Worm (Caenorhabditis elegans) whole organism, mixed stage, embryonic: ENCODE data around the gene Y75B8A.44.

Experiments
- M03D4.4 ChIP-seq: sonication (generic microtip); optimal IDR thresholded peaks from 2 replicates; lab custom pipeline; 2017; ENCODE audit warnings: mild to moderate bottlenecking, missing genetic modification characterization, missing compliant biosample characterization
- bed-3 ChIP-seq: fragments of 200-800 bp; sonication (Bioruptor generic); optimal IDR thresholded peaks from 3 replicates; lab custom pipeline; 2018; ENCODE audit warnings: mild to moderate bottlenecking, missing genetic modification characterization, moderate library complexity, missing compliant biosample characterization
- blmp-1 ChIP-seq: fragments of 150-350 bp; optimal IDR thresholded peaks from 2 replicates; lab custom pipeline; 2014; ENCODE audit warnings: missing biosample characterization, missing genetic modification characterization
- ceh-43 ChIP-seq: fragments of 200-800 bp; sonication (Bioruptor generic); optimal IDR thresholded peaks from 2 replicates; lab custom pipeline; 2018; ENCODE audit warnings: mild to moderate bottlenecking, missing genetic modification characterization, moderate library complexity, missing compliant biosample characterization
- ceh-83 ChIP-seq: fragments of 200-800 bp; sonication (Bioruptor generic); optimal IDR thresholded peaks from 2 replicates; lab custom pipeline; 2018; ENCODE audit warnings: mild to moderate bottlenecking, missing genetic modification characterization, missing compliant biosample characterization
- ces-1 ChIP-seq: fragments of 150-350 bp; optimal IDR thresholded peaks from 2 replicates; lab custom pipeline; 2014; ENCODE audit warnings: missing biosample characterization, missing genetic modification reagents, missing genetic modification characterization
- cnd-1 ChIP-seq: fragments of 200-800 bp; sonication (Bioruptor generic); optimal IDR thresholded peaks from 2 replicates; lab custom pipeline; 2018; ENCODE audit warnings: mild to moderate bottlenecking, missing genetic modification characterization, missing compliant biosample characterization
- drap-1 ChIP-seq: fragments of 200-800 bp; sonication (Bioruptor generic); optimal IDR thresholded peaks from 3 replicates; lab custom pipeline; 2018; ENCODE audit warnings: mild to moderate bottlenecking, missing genetic modification characterization, missing compliant biosample characterization
- elt-1 ChIP-seq: sonication (generic microtip); optimal IDR thresholded peaks from 2 replicates; lab custom pipeline; 2017; ENCODE audit warnings: missing genetic modification characterization, mild to moderate bottlenecking, missing compliant biosample characterization, antibody characterized with exemption, moderate library complexity, borderline replicate concordance; ENCODE audit not compliant: insufficient read depth
- flh-1 ChIP-seq: fragments of 200-800 bp; sonication (Bioruptor generic); optimal IDR thresholded peaks from 2 replicates; lab custom pipeline; 2018; ENCODE audit warnings: mild to moderate bottlenecking, missing genetic modification characterization, moderate library complexity, missing compliant biosample characterization
- lsy-2 ChIP-seq: fragments of 150-350 bp; optimal IDR thresholded peaks from 2 replicates; lab custom pipeline; 2014; ENCODE audit warnings: missing biosample characterization, missing genetic modification characterization
- nhr-237 ChIP-seq: fragments of 150-350 bp; optimal IDR thresholded peaks from 2 replicates; lab custom pipeline; 2014; ENCODE audit warnings: missing biosample characterization, missing genetic modification characterization
- nhr-28 ChIP-seq: fragments of 150-350 bp; optimal IDR thresholded peaks from 2 replicates; lab custom pipeline; 2014; ENCODE audit warnings: missing biosample characterization, missing genetic modification characterization
- nhr-76 ChIP-seq: sonication (generic microtip); optimal IDR thresholded peaks from 2 replicates; lab custom pipeline; 2017; ENCODE audit warnings: missing biosample characterization, missing genetic modification characterization
- pha-4 ChIP-seq: fragments of 150-350 bp; optimal IDR thresholded peaks from 2 replicates; lab custom pipeline; 2018; ENCODE audit warnings: missing biosample characterization, missing genetic modification reagents, missing genetic modification characterization
- sem-2 ChIP-seq: fragments of 200-800 bp; sonication (Bioruptor generic); optimal IDR thresholded peaks from 2 replicates; lab custom pipeline; 2018; ENCODE audit warnings: mild to moderate bottlenecking, missing genetic modification characterization, missing compliant biosample characterization
- tbx-8 ChIP-seq: fragments of 200-800 bp; sonication (Bioruptor generic); optimal IDR thresholded peaks from 2 replicates; lab custom pipeline; 2018; ENCODE audit warnings: mild to moderate bottlenecking, missing genetic modification characterization, moderate library complexity, missing compliant biosample characterization
- unc-39 ChIP-seq: fragments of 150-350 bp; optimal IDR thresholded peaks from 2 replicates; lab custom pipeline; 2014; ENCODE audit warnings: missing biosample characterization, missing genetic modification characterization
- unc-62 ChIP-seq: fragments of 150-350 bp; optimal IDR thresholded peaks from 2 replicates; lab custom pipeline; 2014; ENCODE audit warnings: missing biosample characterization, missing genetic modification reagents, missing genetic modification characterization
- zip-8 ChIP-seq: fragments of 150-350 bp; optimal IDR thresholded peaks from 2 replicates; lab custom pipeline; 2014; ENCODE audit warnings: missing biosample characterization, missing genetic modification characterization
- ztf-11 ChIP-seq: fragments of 150-350 bp; optimal IDR thresholded peaks from 2 replicates; lab custom pipeline; 2014; ENCODE audit warnings: missing biosample characterization, missing genetic modification characterization

The Y75B8A.44 gene

ce11 chrIII:12235359-12235758, 41.1 kb downstream of the Y75B8A.44 start:
- TF ChIP-seq ztf-11 (tag; lab: Kevin White, UChicago) (no peak), cnd-1 (no peak), unc-39 (tag; lab: Kevin White, UChicago) (no peak), nhr-28 (no peak), unc-62 (GFP tag; lab: Kevin White, UChicago) (no peak)

DNA sequence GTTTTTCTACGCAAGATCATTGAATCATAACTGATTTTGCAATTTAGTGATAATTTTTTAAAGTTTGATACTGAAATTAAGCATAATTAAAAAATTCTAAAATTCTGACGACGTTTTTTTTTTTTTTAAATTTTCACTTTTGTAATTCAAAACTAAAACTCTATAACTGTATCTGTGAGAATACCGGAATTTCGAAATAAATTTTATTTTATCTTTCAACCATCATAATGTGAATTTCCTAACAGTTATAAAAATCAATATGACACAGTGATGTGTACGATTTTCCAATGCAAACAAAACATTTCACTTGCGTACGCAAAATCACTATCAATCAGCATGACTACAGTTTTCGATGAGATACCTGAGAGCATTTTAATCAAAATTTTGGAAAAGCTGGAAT, 41.6 kb downstream of the Y75B8A.44 start, which contains the start of the genes grl-15 and fbxa-89:
TSS of gene grl-15 (minus strand) at position 101 of the 400 bp plus-strand sequence.
TSS of gene fbxa-89 (plus strand) at position 271 of the 400 bp plus-strand sequence.
- no peak for TF ChIP-seq zip-8 (tag; lab: Kevin White, UChicago)
- TF ChIP-seq drap-1, result no peak
- TF ChIP-seq blmp-1 (tag; lab: Kevin White, UChicago), result no peak
- no peak for TF ChIP-seq cnd-1
- TF ChIP-seq tbx-8 (GFP tag; lab: Kevin White, UChicago), result no peak
- TF ChIP-seq nhr-237 (tag; lab: Kevin White, UChicago), result no peak
- TF ChIP-seq unc-62 (GFP tag; lab: Kevin White, UChicago), result no peak
- TF ChIP-seq lsy-2 (tag; lab: Kevin White, UChicago), result no peak
- no peak for TF ChIP-seq flh-1 (GFP tag; lab: Kevin White, UChicago)
- no peak for TF ChIP-seq unc-39 (tag; lab: Kevin White, UChicago)
- no peak for TF ChIP-seq pha-4 (tag; lab: Kevin White, UChicago)
- TF ChIP-seq ces-1 (GFP tag; lab: Kevin White, UChicago), result no peak
- TF ChIP-seq ceh-83, result no peak

ce11 chrIII:12245570-12245969, 51.3 kb downstream of the Y75B8A.44 start:
- TF ChIP-seq bed-3 (no peak), nhr-28 (no peak), zip-8 (tag; lab: Kevin White, UChicago) (no peak), ztf-11 (tag; lab: Kevin White, UChicago) (no peak), sem-2 (GFP tag; lab: Kevin White, UChicago) (no peak), ceh-43 (no peak), elt-1 (tag; lab: Kevin White, UChicago) (no peak), nhr-76 (tag; lab: Kevin White, UChicago) (no peak), tbx-8 (GFP tag; lab: Kevin White, UChicago) (no peak), M03D4.4 (tag; lab: Kevin White, UChicago) (no peak), drap-1 (no peak)
